Worm (Caenorhabditis elegans) whole organism, L3 larva: ENCODE data around the gene ZK455.5.

ENCODE experiments used
- aly-2 ChIP-seq: fragments of 150-350 bp; optimal IDR thresholded peaks from 2 replicates; lab custom pipeline; 2014; ENCODE audit warnings: missing biosample characterization, missing genetic modification characterization
- egl-27 ChIP-seq: sonication (generic microtip); optimal IDR thresholded peaks from 4 replicates; lab custom pipeline; 2017; ENCODE audit warnings: missing biosample characterization, missing genetic modification reagents, missing genetic modification characterization
- lin-15B ChIP-seq: fragments of 150-350 bp; optimal IDR thresholded peaks from 2 replicates; lab custom pipeline; 2014; ENCODE audit warnings: missing biosample characterization, missing genetic modification characterization
- lin-39 ChIP-seq: fragments of 150-350 bp; optimal IDR thresholded peaks from 2 replicates; lab custom pipeline; 2018; ENCODE audit warnings: missing biosample characterization, missing genetic modification reagents, missing genetic modification characterization
- nhr-23 ChIP-seq: fragments of 150-350 bp; optimal IDR thresholded peaks from 2 replicates; lab custom pipeline; 2014; ENCODE audit warnings: missing biosample characterization, missing genetic modification reagents, missing genetic modification characterization
- nhr-25 ChIP-seq: sonication (generic microtip); optimal IDR thresholded peaks from 2 replicates; lab custom pipeline; 2017; ENCODE audit warnings: missing biosample characterization, missing genetic modification characterization
- nhr-28 ChIP-seq: fragments of 150-350 bp; optimal IDR thresholded peaks from 2 replicates; lab custom pipeline; 2014; ENCODE audit warnings: missing biosample characterization, missing genetic modification characterization
- nhr-76 ChIP-seq: fragments of 150-350 bp; sonication (generic microtip); optimal IDR thresholded peaks from 5 replicates; lab custom pipeline; 2014; ENCODE audit warnings: missing biosample characterization, missing genetic modification characterization
- pha-4 ChIP-seq: fragments of 150-350 bp; optimal IDR thresholded peaks from 2 replicates; lab custom pipeline; 2014; ENCODE audit warnings: missing biosample characterization, missing genetic modification reagents, missing genetic modification characterization
- pqm-1 ChIP-seq: fragments of 150-350 bp; optimal IDR thresholded peaks from 2 replicates; lab custom pipeline; 2017; ENCODE audit warnings: missing biosample characterization, missing genetic modification characterization, inconsistent platforms
- tbx-2 ChIP-seq: sonication (generic microtip); optimal IDR thresholded peaks from 2 replicates; lab custom pipeline; 2016; ENCODE audit warnings: mild to moderate bottlenecking, missing genetic modification characterization, missing compliant biosample characterization
- unc-62 ChIP-seq: fragments of 150-350 bp; sonication (generic microtip); optimal IDR thresholded peaks from 4 replicates; lab custom pipeline; 2014; ENCODE audit warnings: missing biosample characterization, missing genetic modification reagents, missing genetic modification characterization
- zag-1 ChIP-seq: fragments of 150-350 bp; optimal IDR thresholded peaks from 2 replicates; lab custom pipeline; 2014; ENCODE audit warnings: missing biosample characterization, missing genetic modification characterization

ce11 chrX:11344899-11345298 lies 18.2 kb upstream of the ZK455.5 start:
- TF ChIP-seq unc-62 (GFP tag; lab: Kevin White, UChicago) = no peak
- TF ChIP-seq nhr-25 (tag; lab: Kevin White, UChicago) = no peak
- no peak for TF ChIP-seq pha-4 (tag; lab: Kevin White, UChicago)
- no peak for TF ChIP-seq nhr-76 (tag; lab: Kevin White, UChicago)
- TF ChIP-seq zag-1 (tag; lab: Kevin White, UChicago) = no peak
- no peak for TF ChIP-seq nhr-23 (tag; lab: Kevin White, UChicago)
- no peak for TF ChIP-seq pqm-1 (tag; lab: Kevin White, UChicago)
- TF ChIP-seq aly-2 = no peak
- no peak for TF ChIP-seq tbx-2 (tag; lab: Kevin White, UChicago)
- TF ChIP-seq egl-27 (tag; lab: Kevin White, UChicago) = no peak
- TF ChIP-seq nhr-28 (tag; lab: Kevin White, UChicago) = no peak
- TF ChIP-seq lin-39 (tag; lab: Kevin White, UChicago) = peak; percentile 5
- TF ChIP-seq lin-15B (tag; lab: Kevin White, UChicago) = no peak
